Worm (Caenorhabditis elegans) whole organism, late embryonic: ENCODE data around the gene K10B3.5.

Source experiments
- K09A11.1 ChIP-seq: sonication (generic microtip); optimal IDR thresholded peaks from 2 replicates; lab custom pipeline; 2017; ENCODE audit warnings: antibody characterized with exemption, mild to moderate bottlenecking, missing genetic modification characterization, missing compliant biosample characterization; ENCODE audit not compliant: insufficient read depth
- ahr-1 ChIP-seq: sonication (generic microtip); optimal IDR thresholded peaks from 2 replicates; lab custom pipeline; 2016; ENCODE audit warnings: missing genetic modification characterization, missing compliant biosample characterization
- ceh-22 ChIP-seq: sonication (generic microtip); optimal IDR thresholded peaks from 2 replicates; lab custom pipeline; 2017; ENCODE audit warnings: missing biosample characterization, missing genetic modification characterization
- elt-2 ChIP-seq: sonication (generic microtip); optimal IDR thresholded peaks from 2 replicates; lab custom pipeline; 2016; ENCODE audit warnings: missing genetic modification reagents, missing genetic modification characterization, missing compliant biosample characterization
- pha-2 ChIP-seq: sonication (generic microtip); optimal IDR thresholded peaks from 2 replicates; lab custom pipeline; 2017; ENCODE audit warnings: mild to moderate bottlenecking, missing genetic modification characterization, missing compliant biosample characterization
- sox-4 ChIP-seq: sonication (generic microtip); optimal IDR thresholded peaks from 2 replicates; lab custom pipeline; 2017; ENCODE audit warnings: mild to moderate bottlenecking, missing genetic modification characterization, inconsistent platforms, missing compliant biosample characterization

DNA sequence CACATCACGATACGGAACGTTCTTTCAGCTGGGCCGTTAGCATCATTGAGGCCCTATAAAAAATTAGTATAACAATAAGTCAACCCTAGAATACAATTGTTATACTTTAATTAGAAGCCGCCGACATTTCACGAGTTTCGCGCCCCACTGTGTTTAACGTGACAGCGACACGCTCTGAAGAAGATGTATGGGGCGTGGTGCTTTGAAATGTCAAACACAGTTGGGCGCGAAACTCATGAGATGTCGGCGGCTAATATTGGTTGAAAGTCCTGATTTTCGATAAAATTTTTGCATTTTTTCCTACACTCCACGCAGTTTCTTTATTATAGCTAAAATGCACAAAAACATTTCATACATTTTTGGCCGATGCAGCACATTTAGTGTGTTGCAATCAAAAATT, 50.2 kb downstream of the K10B3.5 start:
- TF ChIP-seq ahr-1 (tag; lab: Kevin White, UChicago): no peak
- no peak for TF ChIP-seq ceh-22 (tag; lab: Kevin White, UChicago)
- TF ChIP-seq pha-2: no peak
- TF ChIP-seq sox-4 (tag; lab: Kevin White, UChicago): no peak
- TF ChIP-seq elt-2: no peak
- no peak for TF ChIP-seq K09A11.1
